Worm (Caenorhabditis elegans) whole organism, L4 larva: ENCODE results near the gene srw-122.
A peak's percentile ranks its signal among the peaks of the same experiment; 100 is the strongest.

Source experiments
- R02D3.7 ChIP-seq: fragments of 150-350 bp; sonication (generic microtip); optimal IDR thresholded peaks from 3 replicates; lab custom pipeline; 2014; ENCODE audit warnings: missing biosample characterization, missing genetic modification characterization
- Y105C5A.15 ChIP-seq: fragments of 200-800 bp; sonication (Bioruptor generic); IDR thresholded peaks from 2 replicates; pipeline ENCODE4 v1.3.6; 2022; ENCODE audit warnings: missing genetic modification characterization, missing compliant biosample characterization
- Y75B8A.6 ChIP-seq: fragments of 200-800 bp; sonication (Bioruptor generic); IDR thresholded peaks from 2 replicates; pipeline ENCODE4 v1.3.6; 2022; ENCODE audit warnings: missing genetic modification reagents, missing genetic modification characterization, missing compliant biosample characterization
- ZK337.2 ChIP-seq: fragments of 200-800 bp; sonication (Bioruptor generic); IDR thresholded peaks from 2 replicates; pipeline ENCODE4 v1.3.6; 2022; ENCODE audit warnings: missing genetic modification reagents, missing genetic modification characterization, missing compliant biosample characterization
- arid-1 ChIP-seq: fragments of 200-800 bp; sonication (Bioruptor generic); conservative IDR thresholded peaks from 2 replicates; pipeline ENCODE4 v1.3.6; 2022; ENCODE audit warnings: missing genetic modification reagents, missing genetic modification characterization, missing compliant biosample characterization
- attf-4 ChIP-seq: sonication (generic microtip); optimal IDR thresholded peaks from 3 replicates; lab custom pipeline; 2017; ENCODE audit warnings: missing biosample characterization, missing genetic modification characterization
- ceh-32 ChIP-seq: sonication (generic microtip); optimal IDR thresholded peaks from 2 replicates; lab custom pipeline; 2016; ENCODE audit warnings: mild to moderate bottlenecking, missing genetic modification characterization, missing compliant biosample characterization; ENCODE audit not compliant: poor library complexity
- ceh-44 ChIP-seq: fragments of 200-800 bp; sonication (Bioruptor generic); IDR thresholded peaks from 2 replicates; pipeline ENCODE4 v1.3.6; 2022; ENCODE audit warnings: missing genetic modification reagents, missing genetic modification characterization, missing compliant biosample characterization
- ceh-62 ChIP-seq: sonication (generic microtip); optimal IDR thresholded peaks from 2 replicates; lab custom pipeline; 2017; ENCODE audit warnings: missing biosample characterization, missing genetic modification characterization
- dmd-6 ChIP-seq: fragments of 200-800 bp; sonication (Bioruptor generic); IDR thresholded peaks from 2 replicates; pipeline ENCODE4 v1.3.6; 2022; ENCODE audit warnings: missing genetic modification reagents, missing genetic modification characterization, missing compliant biosample characterization
- dmd-8 ChIP-seq: fragments of 200-800 bp; sonication (Bioruptor generic); IDR thresholded peaks from 2 replicates; pipeline ENCODE4 v1.3.6; 2022; ENCODE audit warnings: missing genetic modification characterization, missing compliant biosample characterization
- dmd-9 ChIP-seq: fragments of 200-800 bp; sonication (Bioruptor generic); IDR thresholded peaks from 2 replicates; pipeline ENCODE4 v1.3.6; 2022; ENCODE audit warnings: missing genetic modification reagents, missing genetic modification characterization, missing compliant biosample characterization
- duxl-1 ChIP-seq: sonication (generic microtip); optimal IDR thresholded peaks from 2 replicates; lab custom pipeline; 2016; ENCODE audit warnings: mild to moderate bottlenecking, missing genetic modification characterization, moderate library complexity, missing compliant biosample characterization; ENCODE audit not compliant: poor library complexity
- dve-1 ChIP-seq: sonication (generic microtip); optimal IDR thresholded peaks from 2 replicates; lab custom pipeline; 2017; ENCODE audit warnings: antibody characterized with exemption, mild to moderate bottlenecking, missing genetic modification characterization, missing compliant biosample characterization; ENCODE audit not compliant: insufficient read depth
- egl-27 ChIP-seq: sonication (generic microtip); optimal IDR thresholded peaks from 3 replicates; lab custom pipeline; 2017; ENCODE audit warnings: missing biosample characterization, missing genetic modification reagents, missing genetic modification characterization
- gei-8 ChIP-seq: fragments of 200-800 bp; sonication (Bioruptor generic); optimal IDR thresholded peaks from 2 replicates; lab custom pipeline; 2018; ENCODE audit warnings: mild to moderate bottlenecking, missing genetic modification characterization, missing compliant biosample characterization
- hif-1 ChIP-seq, 2 experiments: sonication (generic microtip); optimal IDR thresholded peaks; 2 replicates each; lab custom pipeline; 2016 to 2017; ENCODE audit warnings: missing compliant biosample characterization in 2 of 2, missing genetic modification characterization in 2 of 2, missing genetic modification reagents in 2 of 2, missing genotype in 2 of 2, mild to moderate bottlenecking in 1 of 2
- hlh-11 ChIP-seq: fragments of 200-800 bp; sonication (Bioruptor generic); optimal IDR thresholded peaks from 2 replicates; lab custom pipeline; 2018; ENCODE audit warnings: mild to moderate bottlenecking, missing genetic modification characterization, missing compliant biosample characterization
- hlh-30 ChIP-seq: sonication (generic microtip); optimal IDR thresholded peaks from 2 replicates; lab custom pipeline; 2017; ENCODE audit warnings: antibody characterized with exemption, mild to moderate bottlenecking, missing genetic modification characterization, missing compliant biosample characterization; ENCODE audit not compliant: insufficient read depth
- hmg-1.1 ChIP-seq: fragments of 200-800 bp; sonication (Bioruptor generic); IDR thresholded peaks from 2 replicates; pipeline ENCODE4 v1.3.6; 2022; ENCODE audit warnings: missing genetic modification reagents, missing genetic modification characterization, missing compliant biosample characterization
- lim-7 ChIP-seq: fragments of 200-800 bp; sonication (Bioruptor generic); IDR thresholded peaks from 2 replicates; pipeline ENCODE4 v1.3.6; 2022; ENCODE audit warnings: missing genetic modification characterization, missing compliant biosample characterization
- lin-29 ChIP-seq: fragments of 200-800 bp; sonication (Bioruptor generic); IDR thresholded peaks from 2 replicates; pipeline ENCODE4 v1.3.6; 2022; ENCODE audit warnings: missing genetic modification reagents, missing genetic modification characterization, missing compliant biosample characterization
- lin-38 ChIP-seq: fragments of 200-800 bp; sonication (Bioruptor generic); IDR thresholded peaks from 2 replicates; pipeline ENCODE4 v1.3.6; 2022; ENCODE audit warnings: missing genetic modification reagents, missing genetic modification characterization, missing compliant biosample characterization
- lin-39 ChIP-seq: fragments of 150-350 bp; optimal IDR thresholded peaks from 2 replicates; lab custom pipeline; 2014; ENCODE audit warnings: missing biosample characterization, missing genetic modification reagents, missing genetic modification characterization
- madf-5 ChIP-seq, 2 experiments: fragments of 200-800 bp; sonication (Bioruptor generic); IDR thresholded peaks; 2 replicates each; pipeline ENCODE4 v1.3.6; 2022; ENCODE audit warnings: missing compliant biosample characterization in 2 of 2, missing genetic modification characterization in 2 of 2
- mdl-1 ChIP-seq, 2 experiments: fragments of 150-350 bp in 1 of 2; sonication (generic microtip) in 1 of 2; optimal IDR thresholded peaks; 2 replicates each; lab custom pipeline; 2014 to 2017; ENCODE audit warnings: missing biosample characterization in 2 of 2, missing genetic modification characterization in 2 of 2
- mes-2 ChIP-seq: sonication (generic microtip); optimal IDR thresholded peaks from 2 replicates; lab custom pipeline; 2016; ENCODE audit warnings: missing genotype, mild to moderate bottlenecking, missing genetic modification characterization, missing compliant biosample characterization; ENCODE audit not compliant: poor library complexity, severe bottlenecking
- mxl-2 ChIP-seq: fragments of 200-800 bp; sonication (Bioruptor generic); conservative IDR thresholded peaks from 2 replicates; pipeline ENCODE4 v1.3.6; 2022; ENCODE audit warnings: missing genetic modification reagents, missing genetic modification characterization, missing compliant biosample characterization
- nhr-10 ChIP-seq: fragments of 150-350 bp; optimal IDR thresholded peaks from 2 replicates; lab custom pipeline; 2014; ENCODE audit warnings: missing biosample characterization, missing genetic modification characterization
- nhr-102 ChIP-seq: sonication (generic microtip); optimal IDR thresholded peaks from 2 replicates; lab custom pipeline; 2016; ENCODE audit warnings: mild to moderate bottlenecking, missing genetic modification characterization, moderate library complexity, missing compliant biosample characterization
- nhr-41 ChIP-seq: fragments of 200-800 bp; sonication (Bioruptor generic); IDR thresholded peaks from 2 replicates; pipeline ENCODE4 v1.3.6; 2022; ENCODE audit warnings: missing genetic modification reagents, missing genetic modification characterization, missing compliant biosample characterization
- nhr-77 ChIP-seq: fragments of 150-350 bp; optimal IDR thresholded peaks from 2 replicates; lab custom pipeline; 2014; ENCODE audit warnings: missing biosample characterization, missing genetic modification characterization
- pha-4 ChIP-seq, 2 experiments: fragments of 150-350 bp in 1 of 2; fragments of 200-800 bp in 1 of 2; sonication (Bioruptor generic) in 1 of 2; IDR thresholded peaks in 1 of 2; optimal IDR thresholded peaks in 1 of 2; 2 replicates each; pipeline versions ENCODE4 v1.3.6 to Lab custom; 2014 to 2022; ENCODE audit warnings: missing genetic modification characterization in 2 of 2, missing genetic modification reagents in 2 of 2, missing biosample characterization in 1 of 2, missing compliant biosample characterization in 1 of 2
- rbr-2 ChIP-seq: sonication (generic microtip); optimal IDR thresholded peaks from 2 replicates; lab custom pipeline; 2016; ENCODE audit warnings: missing genotype, missing genetic modification characterization, missing compliant biosample characterization
- sdz-12 ChIP-seq: fragments of 200-800 bp; sonication (Bioruptor generic); optimal IDR thresholded peaks from 2 replicates; lab custom pipeline; 2018; ENCODE audit warnings: mild to moderate bottlenecking, missing genetic modification characterization, missing compliant biosample characterization
- spr-3 ChIP-seq: fragments of 200-800 bp; sonication (Bioruptor generic); optimal IDR thresholded peaks from 2 replicates; lab custom pipeline; 2018; ENCODE audit warnings: mild to moderate bottlenecking, missing genetic modification characterization, missing compliant biosample characterization
- tag-97 ChIP-seq: fragments of 200-800 bp; sonication (Bioruptor generic); IDR thresholded peaks from 2 replicates; pipeline ENCODE4 v1.3.6; 2022; ENCODE audit warnings: missing genetic modification characterization, missing compliant biosample characterization
- unc-130 ChIP-seq: sonication (generic microtip); optimal IDR thresholded peaks from 2 replicates; lab custom pipeline; 2016; ENCODE audit warnings: missing genetic modification reagents, missing genetic modification characterization, missing compliant biosample characterization
- unc-62 ChIP-seq, 3 experiments: fragments of 150-350 bp in 1 of 3; sonication (generic microtip); optimal IDR thresholded peaks in 2 of 3; peaks in 1 of 3; 1 replicate in 1 of 3; 2 replicates in 2 of 3; lab custom pipeline; 2014 to 2017; ENCODE audit warnings: missing biosample characterization in 3 of 3, missing genetic modification characterization in 3 of 3, missing genetic modification reagents in 3 of 3, missing genotype in 1 of 3
- vab-7 ChIP-seq: fragments of 200-800 bp; sonication (Bioruptor generic); IDR thresholded peaks from 2 replicates; pipeline ENCODE4 v1.3.6; 2022; ENCODE audit warnings: missing genetic modification reagents, missing genetic modification characterization, missing compliant biosample characterization

Gene srw-122

ce11 chrV:2943859-2944258 lies 8.1 kb downstream of the srw-122 start, which contains the start of gene srw-137:
Gene srw-137, minus strand, starts transcription at chrV:2943959.
- TF ChIP-seq nhr-10 = no peak
- no peak for TF ChIP-seq madf-5 (GFP tag; IDR thresholded peaks at IDR 0.05; lab: Robert Waterston, UW)
- TF ChIP-seq hlh-11 = no peak
- no peak for TF ChIP-seq Y75B8A.6 (GFP tag; lab: Robert Waterston, UW)
- TF ChIP-seq dmd-6 = no peak
- TF ChIP-seq rbr-2 (tag; lab: Kevin White, UChicago) = no peak
- no peak for TF ChIP-seq hlh-30
- TF ChIP-seq dmd-9 (GFP tag; lab: Robert Waterston, UW) = no peak
- TF ChIP-seq sdz-12 = no peak
- no peak for TF ChIP-seq tag-97 (GFP tag; lab: Robert Waterston, UW)

DNA sequence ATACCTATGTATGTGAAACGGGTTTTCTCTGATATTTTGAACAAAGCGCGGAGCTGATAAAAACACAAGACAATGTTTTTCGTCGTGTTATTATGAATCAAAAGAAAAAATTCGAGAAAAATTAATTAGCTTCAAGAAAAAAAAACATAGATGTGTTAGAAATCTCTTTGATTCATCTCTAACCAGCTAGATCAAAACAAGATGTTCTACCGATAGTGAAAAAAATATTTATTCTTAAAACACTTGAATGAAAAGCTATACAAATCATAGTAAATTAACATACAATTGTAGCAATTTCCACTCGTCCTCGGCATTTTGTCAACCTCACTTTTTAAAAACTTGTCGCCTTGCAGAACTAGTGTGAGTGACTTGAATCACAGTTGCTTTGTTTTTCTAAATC lies 9.8 kb downstream of the srw-122 start:
- TF ChIP-seq R02D3.7 (tag; lab: Kevin White, UChicago) (no peak), unc-130 (GFP tag; lab: Kevin White, UChicago) (no peak), hif-1 (tag; optimal IDR thresholded peaks at IDR 0.05; lab: Kevin White, UChicago) (no peak), unc-62 (GFP tag; optimal IDR thresholded peaks at IDR 0.05 in 1 of 2; lab: Kevin White, UChicago) (peak in 1 of 2 experiments; percentile 94), unc-62 (tag; optimal IDR thresholded peaks at IDR 0.05; lab: Kevin White, UChicago) (no peak)

ce11 chrV:2941405-2941804 lies 10.6 kb downstream of the srw-122 start, which contains the start of gene srw-143:
Gene srw-143, minus strand, starts transcription at chrV:2941505.
- TF ChIP-seq hmg-1.1 (GFP tag; lab: Robert Waterston, UW) = no peak
- TF ChIP-seq nhr-102 (tag; lab: Kevin White, UChicago) = no peak
- no peak for TF ChIP-seq ceh-44 (GFP tag; lab: Robert Waterston, UW)
- TF ChIP-seq Y105C5A.15 (GFP tag; lab: Robert Waterston, UW) = no peak
- no peak for TF ChIP-seq dmd-8 (GFP tag; lab: Robert Waterston, UW)
- no peak for TF ChIP-seq lim-7 (GFP tag; lab: Robert Waterston, UW)
- no peak for TF ChIP-seq ceh-62 (tag; lab: Kevin White, UChicago)
- TF ChIP-seq, all 104 proteins: peak for 0

ce11 chrV:2938497-2938896 lies 13.5 kb downstream of the srw-122 start, which contains the start of gene srw-141:
Gene srw-141, minus strand, starts transcription at chrV:2938597.
- no peak for TF ChIP-seq unc-130 (GFP tag; lab: Kevin White, UChicago)
- TF ChIP-seq egl-27 (tag; lab: Kevin White, UChicago) = no peak
- TF ChIP-seq ceh-32 (tag; lab: Kevin White, UChicago) = no peak
- no peak for TF ChIP-seq nhr-41 (GFP tag; lab: Robert Waterston, UW)
- no peak for TF ChIP-seq mxl-2 (GFP tag; lab: Robert Waterston, UW)
- TF ChIP-seq lin-39 (tag; lab: Kevin White, UChicago) = no peak
- TF ChIP-seq lim-7 (GFP tag; lab: Robert Waterston, UW) = no peak
- no peak for TF ChIP-seq vab-7 (GFP tag; lab: Robert Waterston, UW)
- TF ChIP-seq attf-4 (tag; lab: Kevin White, UChicago) = no peak
- no peak for TF ChIP-seq duxl-1 (tag; lab: Kevin White, UChicago)
- TF ChIP-seq spr-3 = no peak

- TF ChIP-seq pha-4 (GFP tag; IDR thresholded peaks at IDR 0.05; lab: Robert Waterston, UW) (no peak), pha-4 (tag; optimal IDR thresholded peaks at IDR 0.05; lab: Kevin White, UChicago) (no peak), dve-1 (tag; lab: Kevin White, UChicago) (no peak), nhr-77 (tag; lab: Kevin White, UChicago) (no peak), ceh-62 (tag; lab: Kevin White, UChicago) (no peak), spr-3 (no peak), gei-8 (GFP tag; lab: Kevin White, UChicago) (no peak), unc-62 (GFP tag; optimal IDR thresholded peaks at IDR 0.05 in 1 of 2; lab: Kevin White, UChicago) (no peak), unc-62 (tag; optimal IDR thresholded peaks at IDR 0.05; lab: Kevin White, UChicago) (no peak), dmd-8 (GFP tag; lab: Robert Waterston, UW) (no peak), mdl-1 (tag; optimal IDR thresholded peaks at IDR 0.05; lab: Kevin White, UChicago) (no peak), ZK337.2 (GFP tag; lab: Robert Waterston, UW) (no peak), nhr-41 (GFP tag; lab: Robert Waterston, UW) (no peak), arid-1 (GFP tag; lab: Robert Waterston, UW) (no peak), mes-2 (tag; lab: Kevin White, UChicago) (no peak), lin-29 (no peak), lin-38 (GFP tag; lab: Robert Waterston, UW) (no peak)
Observed at ce11 chrV:2934075-2934474, 17.9 kb downstream of the srw-122 start, which contains the start of gene srh-247. Gene srh-247, minus strand, starts transcription at chrV:2934175.
